Fruit fly (Drosophila melanogaster) whole organism, embryonic: ENCODE results near the gene Ran-like.

Experiments used
- Atf-2 ChIP-seq: fragments of 200-800 bp; sonication (Bioruptor generic); optimal IDR thresholded peaks from 2 replicates; lab custom pipeline; 2016; ENCODE audit warnings: missing biosample characterization, missing genetic modification characterization
- BEAF-32 ChIP-seq: fragments of 200-800 bp; sonication (Bioruptor generic); optimal IDR thresholded peaks from 3 replicates; lab custom pipeline; 2017; ENCODE audit warnings: missing biosample characterization, missing genetic modification characterization, mild to moderate bottlenecking, moderate library complexity, missing genetic modification reagents
- Bgb ChIP-seq: fragments of 200-800 bp; sonication (Bioruptor generic); IDR thresholded peaks from 2 replicates; pipeline ENCODE4 v1.3.6; 2022; ENCODE audit warnings: missing biosample characterization, missing genetic modification characterization; ENCODE audit not compliant: partially characterized antibody
- CG10543 ChIP-seq: fragments of 200-800 bp; sonication (Bioruptor generic); optimal IDR thresholded peaks from 3 replicates; lab custom pipeline; 2017; ENCODE audit warnings: missing biosample characterization, mild to moderate bottlenecking, missing genetic modification characterization, moderate library complexity
- CG10654 ChIP-seq: fragments of 200-800 bp; sonication (Bioruptor generic); optimal IDR thresholded peaks from 2 replicates; lab custom pipeline; 2016; ENCODE audit warnings: missing biosample characterization, missing genetic modification characterization
- CG12659 ChIP-seq: fragments of 200-800 bp; sonication (Bioruptor generic); optimal IDR thresholded peaks from 3 replicates; lab custom pipeline; 2017; ENCODE audit warnings: mild to moderate bottlenecking, missing biosample characterization, missing genetic modification reagents, missing genetic modification characterization
- CG13624 ChIP-seq: fragments of 200-800 bp; sonication (Bioruptor generic); optimal IDR thresholded peaks from 2 replicates; lab custom pipeline; 2016; ENCODE audit warnings: missing biosample characterization, missing genetic modification characterization
- CG15514 ChIP-seq: fragments of 200-800 bp; sonication (Bioruptor generic); optimal IDR thresholded peaks from 3 replicates; lab custom pipeline; 2017; ENCODE audit warnings: missing biosample characterization, missing genetic modification characterization, mild to moderate bottlenecking, moderate library complexity, missing genetic modification reagents
- CG1603 ChIP-seq: fragments of 200-800 bp; sonication (Bioruptor generic); optimal IDR thresholded peaks from 2 replicates; lab custom pipeline; 2019; ENCODE audit warnings: missing biosample characterization, mild to moderate bottlenecking, missing genetic modification characterization, moderate library complexity
- CG17186 ChIP-seq: fragments of 200-800 bp; sonication (Bioruptor generic); optimal IDR thresholded peaks from 3 replicates; lab custom pipeline; 2017; ENCODE audit warnings: missing biosample characterization, missing genetic modification reagents, missing genetic modification characterization
- CG2116 ChIP-seq: fragments of 200-800 bp; sonication (Bioruptor generic); optimal IDR thresholded peaks from 3 replicates; lab custom pipeline; 2018; ENCODE audit warnings: missing biosample characterization, mild to moderate bottlenecking, missing genetic modification characterization
- CG2199 ChIP-seq: fragments of 200-800 bp; sonication (Bioruptor generic); IDR thresholded peaks from 3 replicates; pipeline ENCODE4 v1.3.6; 2022; ENCODE audit warnings: missing biosample characterization, missing genetic modification characterization
- CG30020 ChIP-seq: fragments of 200-800 bp; optimal IDR thresholded peaks from 2 replicates; lab custom pipeline; 2019; ENCODE audit warnings: missing biosample characterization, mild to moderate bottlenecking, missing genetic modification characterization, moderate library complexity
- CG32532 ChIP-seq: fragments of 200-800 bp; sonication (Bioruptor generic); IDR thresholded peaks from 2 replicates; pipeline ENCODE4 v1.3.6; 2022; ENCODE audit warnings: missing biosample characterization, missing genetic modification characterization
- CG34224 ChIP-seq: fragments of 200-800 bp; sonication (Bioruptor generic); IDR thresholded peaks from 3 replicates; pipeline ENCODE4 v1.3.6; 2022; ENCODE audit warnings: missing biosample characterization, missing genetic modification characterization; ENCODE audit not compliant: partially characterized antibody
- CG3995 ChIP-seq: fragments of 200-800 bp; sonication (Bioruptor generic); optimal IDR thresholded peaks from 3 replicates; lab custom pipeline; 2016; ENCODE audit warnings: missing biosample characterization, missing genetic modification characterization
- CG6854 ChIP-seq: fragments of 200-800 bp; sonication (Bioruptor generic); optimal IDR thresholded peaks from 3 replicates; lab custom pipeline; 2017; ENCODE audit warnings: missing biosample characterization, mild to moderate bottlenecking, missing genetic modification characterization
- CG7963 ChIP-seq: fragments of 200-800 bp; sonication (Bioruptor generic); IDR thresholded peaks from 3 replicates; pipeline ENCODE4 v1.3.6; 2022; ENCODE audit warnings: missing biosample characterization, missing genetic modification characterization; ENCODE audit not compliant: partially characterized antibody
- CG8290 ChIP-seq, 3 experiments: fragments of 200-800 bp; sonication (Bioruptor generic); optimal IDR thresholded peaks; 2 replicates each; lab custom pipeline; 2016 to 2019; ENCODE audit warnings: missing biosample characterization in 3 of 3, missing genetic modification characterization in 3 of 3, mild to moderate bottlenecking in 2 of 3, moderate library complexity in 1 of 3
- CG9437 ChIP-seq: fragments of 200-800 bp; sonication (Bioruptor generic); optimal IDR thresholded peaks from 2 replicates; lab custom pipeline; 2018; ENCODE audit warnings: missing biosample characterization, mild to moderate bottlenecking, missing genetic modification characterization
- CG9797 ChIP-seq: fragments of 200-800 bp; sonication (Bioruptor generic); optimal IDR thresholded peaks from 3 replicates; lab custom pipeline; 2018; ENCODE audit warnings: missing biosample characterization, mild to moderate bottlenecking, missing genetic modification characterization
- CHES-1-like ChIP-seq: fragments of 200-800 bp; sonication (Bioruptor generic); optimal IDR thresholded peaks from 2 replicates; lab custom pipeline; 2016; ENCODE audit warnings: missing biosample characterization, missing genetic modification characterization
- Dip3 ChIP-seq: fragments of 200-800 bp; sonication (Bioruptor generic); optimal IDR thresholded peaks from 3 replicates; lab custom pipeline; 2016; ENCODE audit warnings: missing biosample characterization, missing genetic modification characterization
- Doc3 ChIP-seq: fragments of 200-800 bp; sonication (Bioruptor generic); IDR thresholded peaks from 3 replicates; pipeline ENCODE4 v1.3.6; 2022; ENCODE audit warnings: missing biosample characterization, missing genetic modification characterization; ENCODE audit not compliant: partially characterized antibody
- E2f1 ChIP-seq: fragments of 200-800 bp; sonication (Bioruptor generic); IDR thresholded peaks from 2 replicates; pipeline ENCODE4 v1.3.6; 2022; ENCODE audit warnings: missing biosample characterization, missing genetic modification characterization
- Fer3 ChIP-seq: fragments of 200-800 bp; sonication (Bioruptor generic); optimal IDR thresholded peaks from 2 replicates; lab custom pipeline; 2018; ENCODE audit warnings: missing biosample characterization, mild to moderate bottlenecking, missing genetic modification characterization, moderate library complexity
- HLHmδ ChIP-seq: fragments of 200-800 bp; sonication (Bioruptor generic); optimal IDR thresholded peaks from 2 replicates; lab custom pipeline; 2018; ENCODE audit warnings: missing biosample characterization, mild to moderate bottlenecking, missing genetic modification characterization, moderate library complexity
- HmgZ ChIP-seq: fragments of 200-800 bp; sonication (Bioruptor generic); optimal IDR thresholded peaks from 2 replicates; lab custom pipeline; 2018; ENCODE audit warnings: missing biosample characterization, mild to moderate bottlenecking, missing genetic modification characterization
- Med ChIP-seq: fragments of 200-800 bp; sonication (Bioruptor generic); peaks from one replicate; lab custom pipeline; 2016; ENCODE audit warnings: missing biosample characterization, missing genetic modification characterization, mild to moderate bottlenecking, inconsistent platforms, moderate library complexity
- Myb ChIP-seq: fragments of 200-800 bp; sonication (Bioruptor generic); optimal IDR thresholded peaks from 2 replicates; lab custom pipeline; 2016; ENCODE audit warnings: missing biosample characterization, missing genetic modification characterization
- Neu2 ChIP-seq: fragments of 200-800 bp; sonication (Bioruptor generic); optimal IDR thresholded peaks from 3 replicates; lab custom pipeline; 2016; ENCODE audit warnings: missing biosample characterization, missing genetic modification characterization, borderline replicate concordance
- PHDP ChIP-seq: fragments of 200-800 bp; sonication (Bioruptor generic); optimal IDR thresholded peaks from 3 replicates; lab custom pipeline; 2018; ENCODE audit warnings: missing biosample characterization, mild to moderate bottlenecking, missing genetic modification characterization, moderate library complexity
- Rfx ChIP-seq: fragments of 200-800 bp; sonication (Bioruptor generic); IDR thresholded peaks from 2 replicates; pipeline ENCODE4 v1.3.6; 2022; ENCODE audit warnings: missing biosample characterization, missing genetic modification characterization
- Side ChIP-seq: fragments of 200-800 bp; sonication (Bioruptor generic); optimal IDR thresholded peaks from 2 replicates; lab custom pipeline; 2016; ENCODE audit warnings: missing biosample characterization, missing genetic modification characterization
- Taf1 ChIP-seq: fragments of 200-800 bp; sonication (Bioruptor generic); IDR thresholded peaks from 2 replicates; pipeline ENCODE4 v1.3.6; 2022; ENCODE audit warnings: missing biosample characterization, missing genetic modification characterization
- ato ChIP-seq: fragments of 200-800 bp; sonication (Bioruptor generic); IDR thresholded peaks from 2 replicates; pipeline ENCODE4 v1.3.6; 2022; ENCODE audit warnings: missing biosample characterization, missing genetic modification characterization; ENCODE audit not compliant: partially characterized antibody
- disco-r ChIP-seq: fragments of 200-800 bp; sonication (Bioruptor generic); optimal IDR thresholded peaks from 2 replicates; lab custom pipeline; 2016; ENCODE audit warnings: missing biosample characterization, missing genetic modification characterization
- eyg ChIP-seq: fragments of 200-800 bp; sonication (Bioruptor generic); optimal IDR thresholded peaks from 3 replicates; lab custom pipeline; 2016; ENCODE audit warnings: missing biosample characterization, missing genetic modification characterization
- gsb ChIP-seq: fragments of 200-800 bp; sonication (Bioruptor generic); IDR thresholded peaks from 2 replicates; pipeline ENCODE4 v1.3.6; 2022; ENCODE audit warnings: missing biosample characterization, missing genetic modification characterization
- gt ChIP-seq: fragments of 200-800 bp; sonication (Bioruptor generic); IDR thresholded peaks from 2 replicates; pipeline ENCODE4 v1.3.6; 2022; ENCODE audit warnings: missing biosample characterization, missing genetic modification characterization
- hbn ChIP-seq: fragments of 200-800 bp; sonication (Bioruptor generic); IDR thresholded peaks from 2 replicates; pipeline ENCODE4 v1.3.6; 2022; ENCODE audit warnings: missing biosample characterization, missing genetic modification characterization; ENCODE audit not compliant: partially characterized antibody
- jigr1 ChIP-seq: fragments of 200-800 bp; sonication (Bioruptor generic); IDR thresholded peaks from 3 replicates; pipeline ENCODE4 v1.3.6; 2022; ENCODE audit warnings: missing biosample characterization, missing genetic modification characterization
- lola ChIP-seq, 3 experiments: fragments of >200 bp in 2 of 3; fragments of 200-800 bp in 1 of 3; sonication (Bioruptor generic) in 1 of 3; optimal IDR thresholded peaks; 2 replicates each; lab custom pipeline; 2017 to 2019; ENCODE audit warnings: missing biosample characterization in 3 of 3, missing genetic modification characterization in 3 of 3, mild to moderate bottlenecking in 1 of 3, moderate library complexity in 1 of 3
- org-1 ChIP-seq: fragments of 200-800 bp; sonication (Bioruptor generic); optimal IDR thresholded peaks from 2 replicates; lab custom pipeline; 2017; ENCODE audit warnings: missing biosample characterization, missing genetic modification characterization
- pho ChIP-seq: fragments of 200-800 bp; sonication (Bioruptor generic); optimal IDR thresholded peaks from 2 replicates; lab custom pipeline; 2016; ENCODE audit warnings: missing biosample characterization, missing genetic modification characterization
- pzg ChIP-seq: fragments of 200-800 bp; sonication (Bioruptor generic); optimal IDR thresholded peaks from 3 replicates; lab custom pipeline; 2018; ENCODE audit warnings: missing biosample characterization, mild to moderate bottlenecking, missing genetic modification characterization, moderate library complexity
- rib ChIP-seq: fragments of 200-800 bp; sonication (Bioruptor generic); IDR thresholded peaks from 2 replicates; pipeline ENCODE4 v1.3.6; 2022; ENCODE audit warnings: missing biosample characterization, missing genetic modification characterization
- run ChIP-seq: fragments of 200-800 bp; sonication (Bioruptor generic); optimal IDR thresholded peaks from 3 replicates; lab custom pipeline; 2018; ENCODE audit warnings: missing biosample characterization, mild to moderate bottlenecking, missing genetic modification characterization
- sima ChIP-seq: fragments of 200-800 bp; sonication (Bioruptor generic); optimal IDR thresholded peaks from 2 replicates; lab custom pipeline; 2016; ENCODE audit warnings: missing biosample characterization, missing genetic modification characterization
- sqz ChIP-seq: fragments of 200-800 bp; sonication (Bioruptor generic); optimal IDR thresholded peaks from 3 replicates; lab custom pipeline; 2018; ENCODE audit warnings: missing biosample characterization, mild to moderate bottlenecking, missing genetic modification characterization

Gene Ran-like

dm6 chr3L:15516440-15516839 is 31.2 kb upstream of the Ran-like start (continued):
- TF ChIP-seq CG30020 (tag; lab: Kevin White, UChicago) (no peak), rib (GFP tag; lab: Robert Waterston, UW) (no peak), Myb (GFP tag; lab: Kevin White, UChicago) (no peak), Rfx (GFP tag; lab: Robert Waterston, UW) (0 out of 2 replicates have a peak, but pooled peaks have one; percentile 25), Doc3 (0 out of 3 replicates have a peak, but pooled peaks have one; percentile 36), E2f1 (GFP tag; lab: Robert Waterston, UW) (no peak), CG17186 (GFP tag; lab: Kevin White, UChicago) (no peak), CG3995 (peak; percentile 30), CG6854 (no peak), CG15514 (no peak), Atf-2 (GFP tag; lab: Kevin White, UChicago) (no peak), CHES-1-like (GFP tag; lab: Kevin White, UChicago) (no peak), CG2116 (GFP tag; lab: Kevin White, UChicago) (peak; percentile 55), hbn (GFP tag; lab: Robert Waterston, UW) (no peak), Dip3 (GFP tag; lab: Kevin White, UChicago) (no peak), pho (GFP tag; lab: Kevin White, UChicago) (no peak), CG12659 (no peak), gsb (GFP tag; lab: Robert Waterston, UW) (no peak), Bgb (GFP tag; lab: Robert Waterston, UW) (peak; percentile 34), CG10543 (GFP tag; lab: Kevin White, UChicago) (no peak), run (no peak), Neu2 (GFP tag; lab: Kevin White, UChicago) (no peak), Med (GFP tag; lab: Kevin White, UChicago) (peak; percentile 54), PHDP (tag; lab: Kevin White, UChicago) (no peak), Side (GFP tag; lab: Kevin White, UChicago) (no peak), HLHmδ (no peak), ato (GFP tag; lab: Robert Waterston, UW) (no peak), CG7963 (GFP tag; lab: Robert Waterston, UW) (no peak), eyg (GFP tag; lab: Kevin White, UChicago) (no peak), BEAF-32 (GFP tag; lab: Kevin White, UChicago) (peak; percentile 66), HmgZ (tag; lab: Kevin White, UChicago) (peak; percentile 7), jigr1 (GFP tag; lab: Robert Waterston, UW) (no peak), sima (GFP tag; lab: Kevin White, UChicago) (no peak), lola (GFP tag; optimal IDR thresholded peaks at IDR 0.05; lab: Kevin White, UChicago) (peak in 1 of 3 experiments; percentile 57), CG34224 (GFP tag; lab: Robert Waterston, UW) (peak; percentile 43; the same call in 2 of the 3 replicates), CG9437 (GFP tag; lab: Kevin White, UChicago) (no peak), CG13624 (GFP tag; lab: Kevin White, UChicago) (no peak), CG9797 (GFP tag; lab: Kevin White, UChicago) (no peak), pzg (GFP tag; lab: Kevin White, UChicago) (peak; percentile 13), Taf1 (no peak), CG8290 (GFP tag; optimal IDR thresholded peaks at IDR 0.05; lab: Kevin White, UChicago) (no peak), CG8290 (tag; optimal IDR thresholded peaks at IDR 0.05; lab: Kevin White, UChicago) (peak in 1 of 2 experiments; percentile 10), Fer3 (tag; lab: Kevin White, UChicago) (no peak), CG1603 (tag; lab: Kevin White, UChicago) (no peak), CG32532 (GFP tag; lab: Robert Waterston, UW) (no peak), disco-r (GFP tag; lab: Kevin White, UChicago) (no peak), CG10654 (no peak), gt (GFP tag; lab: Robert Waterston, UW) (no peak), CG2199 (peak; percentile 14; the same call in 1 of the 3 replicates), sqz (no peak), org-1 (GFP tag; lab: Kevin White, UChicago) (no peak)
